Worm (Caenorhabditis elegans): ENCODE data around the gene cyn-3.

DNA sequence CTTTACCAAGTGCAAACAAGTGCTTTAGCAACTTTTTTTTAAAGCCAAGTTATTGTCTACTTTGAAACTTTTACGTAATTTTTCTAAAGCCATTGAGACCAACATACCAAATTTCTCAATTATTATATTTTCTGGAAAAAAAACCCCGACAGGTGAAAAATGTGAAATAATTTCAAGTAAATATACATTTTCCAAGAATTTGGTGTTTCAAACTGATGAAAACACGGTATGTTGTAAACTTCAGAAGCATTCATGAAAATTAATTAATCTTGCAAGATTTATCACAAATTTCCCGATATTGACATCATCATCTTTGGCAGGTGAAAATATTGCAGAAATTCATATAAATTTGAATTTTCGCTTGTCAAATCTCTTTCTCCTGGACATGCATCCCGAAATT lies 27.0 kb upstream of the cyn-3 start, which contains the start of gene srz-11:
- TF ChIP-seq pha-4 (tag; optimal IDR thresholded peaks at IDR 0.05) (no peak), ceh-19 (GFP tag; optimal IDR thresholded peaks at IDR 0.05) (no peak)
